Worm (Caenorhabditis elegans) whole organism, early embryonic: Measurements from ENCODE around the gene kvs-3.

Experiments used
- ama-1 ChIP-seq: fragments of 150-350 bp; optimal IDR thresholded peaks from 2 replicates; lab custom pipeline; 2014
- tbx-37 ChIP-seq: fragments of 200-800 bp; sonication (Bioruptor generic); conservative IDR thresholded peaks from 2 replicates; pipeline ENCODE4 v1.3.6; 2022; ENCODE audit warnings: missing genetic modification reagents, missing genetic modification characterization, missing compliant biosample characterization
- tra-4 ChIP-seq: sonication (generic microtip); optimal IDR thresholded peaks from 2 replicates; lab custom pipeline; 2017; ENCODE audit warnings: missing genetic modification characterization, missing compliant biosample characterization

DNA sequence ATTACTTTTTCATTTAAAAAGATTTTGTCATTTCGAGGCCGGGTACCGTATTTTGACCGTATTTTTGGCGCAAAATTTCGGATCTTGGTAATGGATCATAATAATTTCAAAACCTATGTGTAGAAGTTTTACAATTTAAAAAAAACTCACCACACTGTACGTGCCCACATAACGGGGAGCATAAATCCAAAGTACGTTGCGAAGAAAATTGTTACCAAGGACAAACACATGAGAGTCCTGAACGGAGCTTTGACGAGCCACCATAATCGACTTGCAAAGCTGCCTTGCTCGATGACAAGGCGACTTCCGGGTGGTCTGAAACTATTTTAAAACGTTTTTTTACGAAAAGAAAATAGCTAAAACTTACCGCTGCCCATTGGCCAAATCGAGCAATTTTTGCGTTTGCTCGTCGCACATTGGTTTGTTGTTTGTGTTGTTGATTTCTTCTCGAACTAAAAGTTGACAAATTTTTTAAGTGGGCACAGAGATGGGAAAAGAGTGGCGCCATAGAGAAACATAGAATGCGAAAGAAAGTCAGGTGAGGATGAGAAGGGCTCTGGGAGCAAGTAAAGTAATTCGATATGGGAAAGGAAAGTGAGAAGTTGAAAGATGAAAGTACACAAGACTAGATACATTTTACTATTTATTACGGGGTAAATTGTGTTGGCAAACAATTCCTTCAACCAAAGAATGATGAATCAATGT is 14.7 kb downstream of the kvs-3 start:
- TF ChIP-seq tbx-37 (GFP tag; lab: Robert Waterston, UW) (no peak), ama-1 (lab: Kevin White, UChicago) (no peak), tra-4 (tag; lab: Kevin White, UChicago) (no peak)
